In the genomic region with DNA sequence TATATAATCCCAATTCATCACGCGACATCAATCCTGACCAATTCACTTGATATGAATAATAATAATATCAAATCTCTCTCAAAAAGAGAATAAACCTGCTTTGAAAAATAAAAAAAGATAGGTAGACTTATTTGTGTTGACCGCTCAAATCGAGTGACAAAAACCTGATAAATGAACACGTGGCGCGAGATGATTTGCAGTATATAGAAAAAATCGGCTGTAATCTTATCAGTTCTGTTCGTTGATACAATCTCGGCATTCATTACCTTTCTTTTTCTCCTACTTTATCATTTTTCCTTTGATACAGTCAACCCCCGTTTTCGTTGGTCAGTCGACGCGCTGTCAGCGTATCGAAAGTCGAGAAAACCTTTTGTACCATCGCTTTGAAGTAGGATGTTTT, we compare ENCODE assay signal across 6 worm cellular contexts.
TF ChIP-seq lines count a peak whose summit lies in the region.

No protein-coding gene starts in this region.

TF ChIP-seq in whole organism, L1 larva, 84 proteins besides CTCF, POLR2A, EP300 and RAD21 (continues in another document):
- peak; percentile 84 for TF ChIP-seq nhr-85 (tag; lab: Kevin White, UChicago)
- no peak for TF ChIP-seq unc-98 (GFP tag; IDR thresholded peaks at IDR 0.05; lab: Robert Waterston, UW)
- peak in 1 of 2 experiments; percentile 39 for TF ChIP-seq lin-35 (GFP tag; optimal IDR thresholded peaks at IDR 0.05; lab: Kevin White, UChicago)
- peak; percentile 61 for TF ChIP-seq grh-1 (GFP tag; IDR thresholded peaks at IDR 0.05; lab: Robert Waterston, UW)
- TF ChIP-seq nhr-20 (tag; optimal IDR thresholded peaks at IDR 0.05; lab: Kevin White, UChicago) = peak; percentile 76
- TF ChIP-seq ceh-90 (tag; optimal IDR thresholded peaks at IDR 0.05; lab: Kevin White, UChicago) = no peak
- peak; percentile 61 for TF ChIP-seq nhr-90 (tag; optimal IDR thresholded peaks at IDR 0.05; lab: Kevin White, UChicago; ENCODE audit: poor library complexity)
- no peak for TF ChIP-seq dsc-1 (tag; optimal IDR thresholded peaks at IDR 0.05; lab: Kevin White, UChicago)
- no peak for TF ChIP-seq nhr-12 (tag; optimal IDR thresholded peaks at IDR 0.05; lab: Kevin White, UChicago)
- peak; percentile 62 for TF ChIP-seq blmp-1 (tag; optimal IDR thresholded peaks at IDR 0.05; lab: Kevin White, UChicago)
- TF ChIP-seq snu-23 (GFP tag; optimal IDR thresholded peaks at IDR 0.05; lab: Kevin White, UChicago) = peak; percentile 47
- TF ChIP-seq Y116A8C.19 (tag; optimal IDR thresholded peaks at IDR 0.05; lab: Kevin White, UChicago; ENCODE audit: borderline replicate concordance) = no peak
- TF ChIP-seq nhr-19 (GFP tag; conservative IDR thresholded peaks at IDR 0.05; lab: Robert Waterston, UW) = no peak; the same call in 1 of the 2 replicates
- TF ChIP-seq elt-2 (tag; optimal IDR thresholded peaks at IDR 0.05; lab: Kevin White, UChicago) = peak; percentile 87

TF ChIP-seq in whole organism, L2 larva, 48 proteins besides CTCF, POLR2A, EP300 and RAD21 (continues in another document):
- TF ChIP-seq lin-13 (GFP tag; optimal IDR thresholded peaks at IDR 0.05; lab: Kevin White, UChicago) = no peak
- peak; percentile 44 for TF ChIP-seq egl-27 (tag; optimal IDR thresholded peaks at IDR 0.05; lab: Kevin White, UChicago)
- no peak for TF ChIP-seq skn-1 (tag; optimal IDR thresholded peaks at IDR 0.05; lab: Kevin White, UChicago)
- TF ChIP-seq ztf-11 (tag; optimal IDR thresholded peaks at IDR 0.05; lab: Kevin White, UChicago) = no peak
- no peak for TF ChIP-seq mab-5 (tag; optimal IDR thresholded peaks at IDR 0.05; lab: Kevin White, UChicago)
- peak; percentile 85 for TF ChIP-seq fos-1 (tag; optimal IDR thresholded peaks at IDR 0.05; lab: Kevin White, UChicago)
- no peak for TF ChIP-seq ama-1 (optimal IDR thresholded peaks at IDR 0.05; lab: Kevin White, UChicago)
- TF ChIP-seq blmp-1 (tag; optimal IDR thresholded peaks at IDR 0.05; lab: Kevin White, UChicago; ENCODE audit: insufficient read depth) = peak; percentile 78
- peak; percentile 78 for TF ChIP-seq sma-3 (GFP tag; optimal IDR thresholded peaks at IDR 0.05; lab: Kevin White, UChicago)
- peak; percentile 89 for TF ChIP-seq crh-2 (tag; optimal IDR thresholded peaks at IDR 0.05; lab: Kevin White, UChicago)
- TF ChIP-seq nhr-21 (tag; optimal IDR thresholded peaks at IDR 0.05; lab: Kevin White, UChicago) = peak; percentile 32
- no peak for TF ChIP-seq unc-55 (GFP tag; optimal IDR thresholded peaks at IDR 0.05; lab: Kevin White, UChicago)
- peak in 1 of 2 experiments; percentile 34 for TF ChIP-seq mdl-1 (tag; optimal IDR thresholded peaks at IDR 0.05; lab: Kevin White, UChicago)
- no peak for TF ChIP-seq Y55F3AM.14 (GFP tag; optimal IDR thresholded peaks at IDR 0.05; lab: Kevin White, UChicago)
- peak; percentile 51 for TF ChIP-seq nhr-25 (tag; optimal IDR thresholded peaks at IDR 0.05; lab: Kevin White, UChicago)

TF ChIP-seq in whole organism, L3 larva, 47 proteins besides CTCF, POLR2A, EP300 and RAD21 (continues in another document):
- no peak for TF ChIP-seq sea-2 (GFP tag; optimal IDR thresholded peaks at IDR 0.05; lab: Kevin White, UChicago)
- no peak for TF ChIP-seq unc-62 (GFP tag; optimal IDR thresholded peaks at IDR 0.05; lab: Kevin White, UChicago)
- TF ChIP-seq jun-1 (tag; optimal IDR thresholded peaks at IDR 0.05; lab: Kevin White, UChicago) = peak; percentile 57
- no peak for TF ChIP-seq daf-12 (tag; optimal IDR thresholded peaks at IDR 0.05; lab: Kevin White, UChicago)
- no peak for TF ChIP-seq eor-1 (tag; optimal IDR thresholded peaks at IDR 0.05; lab: Kevin White, UChicago)
- peak; percentile 96 for TF ChIP-seq elt-2 (tag; optimal IDR thresholded peaks at IDR 0.05; lab: Kevin White, UChicago)
- no peak for TF ChIP-seq snpc-4 (tag; optimal IDR thresholded peaks at IDR 0.05; lab: Kevin White, UChicago)
- TF ChIP-seq nhr-25 (tag; optimal IDR thresholded peaks at IDR 0.05; lab: Kevin White, UChicago) = no peak
- no peak for TF ChIP-seq fkh-10 (GFP tag; optimal IDR thresholded peaks at IDR 0.05; lab: Kevin White, UChicago)
- TF ChIP-seq fos-1 (tag; optimal IDR thresholded peaks at IDR 0.05; lab: Kevin White, UChicago) = no peak
- TF ChIP-seq ceh-9 (tag; optimal IDR thresholded peaks at IDR 0.05; lab: Kevin White, UChicago) = no peak
- no peak for TF ChIP-seq pha-4 (tag; optimal IDR thresholded peaks at IDR 0.05; lab: Kevin White, UChicago)
- no peak for TF ChIP-seq ZK546.5 (tag; optimal IDR thresholded peaks at IDR 0.05; lab: Kevin White, UChicago)
- peak; percentile 71 for TF ChIP-seq pqm-1 (tag; optimal IDR thresholded peaks at IDR 0.05; lab: Kevin White, UChicago)
- no peak for TF ChIP-seq ztf-4 (tag; optimal IDR thresholded peaks at IDR 0.05; lab: Kevin White, UChicago)
- TF ChIP-seq unc-39 (tag; optimal IDR thresholded peaks at IDR 0.05; lab: Kevin White, UChicago) = no peak

TF ChIP-seq in whole organism, L4 larva, 104 proteins besides CTCF, POLR2A, EP300 and RAD21 (continues in another document):
- TF ChIP-seq hlh-30 (tag; optimal IDR thresholded peaks at IDR 0.05; lab: Kevin White, UChicago; ENCODE audit: insufficient read depth) (peak; percentile 77), unc-62 (GFP tag; optimal IDR thresholded peaks at IDR 0.05 in 1 of 2; lab: Kevin White, UChicago) (peak in 1 of 2 experiments; percentile 4), unc-62 (tag; optimal IDR thresholded peaks at IDR 0.05; lab: Kevin White, UChicago) (no peak), pqm-1 (tag; optimal IDR thresholded peaks at IDR 0.05; lab: Kevin White, UChicago) (peak; percentile 57), daf-16 (GFP tag; optimal IDR thresholded peaks at IDR 0.05; lab: Kevin White, UChicago) (peak in 1 of 2 experiments; percentile 25), daf-16 (tag; optimal IDR thresholded peaks at IDR 0.05; lab: Kevin White, UChicago) (peak; percentile 89), nhr-77 (tag; optimal IDR thresholded peaks at IDR 0.05; lab: Kevin White, UChicago) (peak; percentile 29), mdl-1 (tag; optimal IDR thresholded peaks at IDR 0.05; lab: Kevin White, UChicago) (peak in 1 of 2 experiments; percentile 73), lin-1 (GFP tag; IDR thresholded peaks at IDR 0.05; lab: Robert Waterston, UW) (peak; percentile 47; the same call in 1 of the 2 replicates), ceh-28 (tag; optimal IDR thresholded peaks at IDR 0.05; lab: Kevin White, UChicago) (no peak), nhr-28 (tag; optimal IDR thresholded peaks at IDR 0.05; lab: Kevin White, UChicago) (peak; percentile 85), mep-1 (tag; optimal IDR thresholded peaks at IDR 0.05; lab: Kevin White, UChicago) (peak; percentile 10), cey-2 (tag; optimal IDR thresholded peaks at IDR 0.05; lab: Kevin White, UChicago; ENCODE audit: borderline replicate concordance, insufficient read depth) (peak; percentile 62), nhr-11 (tag; optimal IDR thresholded peaks at IDR 0.05; lab: Kevin White, UChicago) (no peak), lsy-2 (tag; optimal IDR thresholded peaks at IDR 0.05; lab: Kevin White, UChicago) (no peak)

TF ChIP-seq in whole organism, late embryonic, 69 proteins besides CTCF, POLR2A, EP300 and RAD21:
- TF ChIP-seq fkh-6 (tag; optimal IDR thresholded peaks at IDR 0.05; lab: Kevin White, UChicago) (no peak), elt-2 (tag; optimal IDR thresholded peaks at IDR 0.05; lab: Kevin White, UChicago) (peak; percentile 49), ceh-2 (tag; optimal IDR thresholded peaks at IDR 0.05; lab: Kevin White, UChicago) (no peak)

TF ChIP-seq in whole organism, young adult, 124 proteins besides CTCF, POLR2A, EP300 and RAD21:
- no peak for TF ChIP-seq mes-4 (tag; optimal IDR thresholded peaks at IDR 0.05; lab: Kevin White, UChicago)
- no peak for TF ChIP-seq snpc-4 (GFP tag; optimal IDR thresholded peaks at IDR 0.05; lab: Kevin White, UChicago)
- TF ChIP-seq snpc-4 (tag; optimal IDR thresholded peaks at IDR 0.05; lab: Kevin White, UChicago) = no peak
- TF ChIP-seq ama-1 (optimal IDR thresholded peaks at IDR 0.05; lab: Kevin White, UChicago) = no peak
- no peak for TF ChIP-seq ama-1 (GFP tag; optimal IDR thresholded peaks at IDR 0.05; lab: Kevin White, UChicago)
- TF ChIP-seq nhr-80 (tag; optimal IDR thresholded peaks at IDR 0.05; lab: Kevin White, UChicago) = peak; percentile 76
- TF ChIP-seq mel-28 (tag; optimal IDR thresholded peaks at IDR 0.05; lab: Kevin White, UChicago; ENCODE audit: borderline replicate concordance) = no peak
- peak; percentile 47 to 91 for TF ChIP-seq let-607 (tag; optimal IDR thresholded peaks at IDR 0.05; lab: Kevin White, UChicago)
- TF ChIP-seq bed-2 (GFP tag; IDR thresholded peaks at IDR 0.05; lab: Robert Waterston, UW) = no peak
- TF ChIP-seq madf-10 (tag; optimal IDR thresholded peaks at IDR 0.05; lab: Kevin White, UChicago) = peak; percentile 3
- no peak for TF ChIP-seq F57A8.1 (GFP tag; optimal IDR thresholded peaks at IDR 0.05; lab: Kevin White, UChicago)
- no peak for TF ChIP-seq Y53G8AR.9 (GFP tag; conservative IDR thresholded peaks at IDR 0.05; lab: Robert Waterston, UW)
- TF ChIP-seq lin-40 (tag; optimal IDR thresholded peaks at IDR 0.05; lab: Kevin White, UChicago) = peak; percentile 52
- no peak for TF ChIP-seq ztf-18 (tag; optimal IDR thresholded peaks at IDR 0.05; lab: Kevin White, UChicago)
- TF ChIP-seq D2030.7 (GFP tag; IDR thresholded peaks at IDR 0.05; lab: Robert Waterston, UW) = no peak
- no peak for TF ChIP-seq nfyb-1 (GFP tag; IDR thresholded peaks at IDR 0.05; lab: Robert Waterston, UW)
- TF ChIP-seq mcd-1 (GFP tag; IDR thresholded peaks at IDR 0.05; lab: Robert Waterston, UW) = peak; percentile 18; the same call in 1 of the 2 replicates
- no peak for TF ChIP-seq madf-8 (GFP tag; conservative IDR thresholded peaks at IDR 0.05; lab: Robert Waterston, UW)
- peak; percentile 40 for TF ChIP-seq ztf-26 (tag; optimal IDR thresholded peaks at IDR 0.05; lab: Kevin White, UChicago)
- peak; percentile 9 for TF ChIP-seq tbp1 (GFP tag; optimal IDR thresholded peaks at IDR 0.05; lab: Kevin White, UChicago)
- TF ChIP-seq B0261.1 (tag; optimal IDR thresholded peaks at IDR 0.05; lab: Kevin White, UChicago) = no peak
